1 fruit fly cellular context compared by ENCODE assay signal in genomic region chrX:13087333-13087828, dm6.
TF ChIP-seq lines count a peak whose summit lies in the region.

No protein-coding gene starts in this region.

TF ChIP-seq in whole organism, embryonic, 481 proteins besides CTCF, POLR2A, EP300 and RAD21 (continued from another document and continues in another):
- TF ChIP-seq CG7556 (GFP tag; optimal IDR thresholded peaks at IDR 0.05; lab: Kevin White, UChicago) (no peak), CG5180 (GFP tag; optimal IDR thresholded peaks at IDR 0.05; lab: Kevin White, UChicago) (no peak), CG7357 (GFP tag; IDR thresholded peaks at IDR 0.05; lab: Robert Waterston, UW) (no peak), Bteb2 (GFP tag; optimal IDR thresholded peaks at IDR 0.05; lab: Kevin White, UChicago) (no peak), Sox100B (GFP tag; optimal IDR thresholded peaks at IDR 0.05; lab: Kevin White, UChicago) (no peak), CG11695 (GFP tag; IDR thresholded peaks at IDR 0.05; lab: Robert Waterston, UW) (no peak), E2f1 (GFP tag; IDR thresholded peaks at IDR 0.05; lab: Robert Waterston, UW) (no peak), MBD-R2 (GFP tag; IDR thresholded peaks at IDR 0.05; lab: Robert Waterston, UW) (no peak; the same call in 1 of the 2 replicates), nerfin-2 (GFP tag; IDR thresholded peaks at IDR 0.05; lab: Robert Waterston, UW; ENCODE audit: partially characterized antibody) (no peak), exex (tag; optimal IDR thresholded peaks at IDR 0.05; lab: Kevin White, UChicago) (peak; percentile 55), CG2875 (GFP tag; optimal IDR thresholded peaks at IDR 0.05; lab: Kevin White, UChicago) (no peak), Xrp1 (GFP tag; IDR thresholded peaks at IDR 0.05; lab: Robert Waterston, UW) (no peak), nom (GFP tag; optimal IDR thresholded peaks at IDR 0.05; lab: Kevin White, UChicago) (no peak), CG7745 (tag; optimal IDR thresholded peaks at IDR 0.05; lab: Kevin White, UChicago) (no peak), CG3163 (GFP tag; optimal IDR thresholded peaks at IDR 0.05; lab: Kevin White, UChicago) (no peak), CG7928 (GFP tag; optimal IDR thresholded peaks at IDR 0.05; lab: Kevin White, UChicago) (no peak), Elba2 (GFP tag; optimal IDR thresholded peaks at IDR 0.05; lab: Kevin White, UChicago) (peak; percentile 91), CG31365 (tag; optimal IDR thresholded peaks at IDR 0.05; lab: Kevin White, UChicago) (no peak), ham (GFP tag; IDR thresholded peaks at IDR 0.05; lab: Robert Waterston, UW) (no peak), Gug (GFP tag; IDR thresholded peaks at IDR 0.05; lab: Robert Waterston, UW) (no peak), CG12155 (GFP tag; optimal IDR thresholded peaks at IDR 0.05; lab: Kevin White, UChicago) (no peak), Ptx1 (GFP tag; IDR thresholded peaks at IDR 0.05; lab: Robert Waterston, UW) (no peak), ttk (GFP tag; IDR thresholded peaks at IDR 0.05; lab: Robert Waterston, UW) (no peak), dmrt99B (tag; optimal IDR thresholded peaks at IDR 0.05; lab: Kevin White, UChicago) (no peak), Eip74EF (GFP tag; optimal IDR thresholded peaks at IDR 0.05; lab: Kevin White, UChicago) (peak in 1 of 2 experiments; percentile 67), CG15011 (GFP tag; optimal IDR thresholded peaks at IDR 0.05; lab: Kevin White, UChicago) (no peak), CG14014 (GFP tag; IDR thresholded peaks at IDR 0.05; lab: Robert Waterston, UW) (no peak), CG8924 (tag; optimal IDR thresholded peaks at IDR 0.05; lab: Kevin White, UChicago) (no peak), maf-S (GFP tag; optimal IDR thresholded peaks at IDR 0.05; lab: Kevin White, UChicago) (no peak), yki (optimal IDR thresholded peaks at IDR 0.05; lab: Kevin White, UChicago) (no peak), Hey (tag; optimal IDR thresholded peaks at IDR 0.05; lab: Kevin White, UChicago) (no peak), gt (GFP tag; IDR thresholded peaks at IDR 0.05; lab: Robert Waterston, UW) (no peak), sens (GFP tag; lab: Kevin White, UChicago) (no peak), CG32532 (GFP tag; IDR thresholded peaks at IDR 0.05; lab: Robert Waterston, UW) (peak; percentile 44; the same call in 1 of the 2 replicates), CG13775 (GFP tag; optimal IDR thresholded peaks at IDR 0.05; lab: Kevin White, UChicago) (no peak), CG9876 (GFP tag; optimal IDR thresholded peaks at IDR 0.05; lab: Kevin White, UChicago) (no peak), HLHmδ (GFP tag; optimal IDR thresholded peaks at IDR 0.05; lab: Kevin White, UChicago) (no peak), CG4707 (GFP tag; optimal IDR thresholded peaks at IDR 0.05; lab: Kevin White, UChicago) (peak; percentile 48), Mad (GFP tag; optimal IDR thresholded peaks at IDR 0.05; lab: Kevin White, UChicago) (no peak), zen (tag; optimal IDR thresholded peaks at IDR 0.05; lab: Kevin White, UChicago) (no peak), Dfd (GFP tag; optimal IDR thresholded peaks at IDR 0.05; lab: Kevin White, UChicago) (no peak), cg (GFP tag; optimal IDR thresholded peaks at IDR 0.05; lab: Kevin White, UChicago) (peak; percentile 50), CG1603 (tag; optimal IDR thresholded peaks at IDR 0.05; lab: Kevin White, UChicago) (no peak), insv (GFP tag; optimal IDR thresholded peaks at IDR 0.05; lab: Kevin White, UChicago) (peak in 1 of 2 experiments; percentile 7), CG13287 (GFP tag; IDR thresholded peaks at IDR 0.05; lab: Robert Waterston, UW; ENCODE audit: partially characterized antibody) (0 out of 2 replicates have a peak, but pooled peaks have one; percentile 9), CG17568 (GFP tag; optimal IDR thresholded peaks at IDR 0.05; lab: Kevin White, UChicago) (no peak), H2.0 (GFP tag; IDR thresholded peaks at IDR 0.05; lab: Robert Waterston, UW) (no peak), CG34422 (GFP tag; IDR thresholded peaks at IDR 0.05; lab: Robert Waterston, UW) (no peak), Sry-δ (GFP tag; optimal IDR thresholded peaks at IDR 0.05; lab: Kevin White, UChicago) (no peak), sd (tag; optimal IDR thresholded peaks at IDR 0.05; lab: Kevin White, UChicago) (peak; percentile 10), croc (GFP tag; conservative IDR thresholded peaks at IDR 0.05; lab: Robert Waterston, UW) (no peak), CG12769 (tag; optimal IDR thresholded peaks at IDR 0.05; lab: Kevin White, UChicago) (no peak), CG9817 (tag; optimal IDR thresholded peaks at IDR 0.05; lab: Kevin White, UChicago) (no peak), slp2 (GFP tag; optimal IDR thresholded peaks at IDR 0.05; lab: Kevin White, UChicago) (no peak), Spps (tag; optimal IDR thresholded peaks at IDR 0.05; lab: Kevin White, UChicago) (no peak), D19A (tag; optimal IDR thresholded peaks at IDR 0.05; lab: Kevin White, UChicago) (no peak), CG16863 (GFP tag; optimal IDR thresholded peaks at IDR 0.05; lab: Kevin White, UChicago) (no peak), Trl (optimal IDR thresholded peaks at IDR 0.05; lab: Kevin White, UChicago) (peak; percentile 48 to 83), Trl (GFP tag; optimal IDR thresholded peaks at IDR 0.05; lab: Kevin White, UChicago) (no peak), CG11723 (GFP tag; optimal IDR thresholded peaks at IDR 0.05; lab: Kevin White, UChicago) (no peak), CG18764 (GFP tag; optimal IDR thresholded peaks at IDR 0.05; lab: Kevin White, UChicago) (no peak), grau (tag; optimal IDR thresholded peaks at IDR 0.05; lab: Kevin White, UChicago) (no peak), Max (GFP tag; optimal IDR thresholded peaks at IDR 0.05; lab: Kevin White, UChicago) (no peak), CG12104 (GFP tag; optimal IDR thresholded peaks at IDR 0.05; lab: Kevin White, UChicago) (no peak), HLH4C (GFP tag; IDR thresholded peaks at IDR 0.05; lab: Robert Waterston, UW; ENCODE audit: partially characterized antibody) (no peak), MESR4 (GFP tag; optimal IDR thresholded peaks at IDR 0.05; lab: Kevin White, UChicago) (no peak), ap (GFP tag; IDR thresholded peaks at IDR 0.05; lab: Robert Waterston, UW) (no peak), crc (GFP tag; optimal IDR thresholded peaks at IDR 0.05; lab: Kevin White, UChicago) (no peak), fru (optimal IDR thresholded peaks at IDR 0.05; lab: Kevin White, UChicago) (no peak), toy (GFP tag; IDR thresholded peaks at IDR 0.05; lab: Robert Waterston, UW) (no peak), shn (GFP tag; optimal IDR thresholded peaks at IDR 0.05; lab: Kevin White, UChicago) (no peak), CG14667 (GFP tag; IDR thresholded peaks at IDR 0.05; lab: Robert Waterston, UW) (no peak), dmrt11E (tag; optimal IDR thresholded peaks at IDR 0.05; lab: Kevin White, UChicago) (no peak), inv (GFP tag; IDR thresholded peaks at IDR 0.05; lab: Robert Waterston, UW; ENCODE audit: partially characterized antibody) (no peak), CG2202 (tag; optimal IDR thresholded peaks at IDR 0.05; lab: Kevin White, UChicago) (no peak), Taf1 (GFP tag; IDR thresholded peaks at IDR 0.05; lab: Robert Waterston, UW) (no peak), gsb-n (tag; optimal IDR thresholded peaks at IDR 0.05; lab: Kevin White, UChicago) (no peak), sna (GFP tag; IDR thresholded peaks at IDR 0.05; lab: Robert Waterston, UW; ENCODE audit: partially characterized antibody) (no peak), CG33557 (GFP tag; optimal IDR thresholded peaks at IDR 0.05; lab: Kevin White, UChicago) (no peak), CG1647 (GFP tag; optimal IDR thresholded peaks at IDR 0.05; lab: Kevin White, UChicago) (no peak), Xbp1 (GFP tag; optimal IDR thresholded peaks at IDR 0.05; lab: Kevin White, UChicago) (no peak), crol (GFP tag; IDR thresholded peaks at IDR 0.05; lab: Robert Waterston, UW) (peak; percentile 70), CG15269 (tag; optimal IDR thresholded peaks at IDR 0.05; lab: Kevin White, UChicago) (no peak), ewg (GFP tag; optimal IDR thresholded peaks at IDR 0.05; lab: Kevin White, UChicago) (no peak), ash1 (GFP tag; optimal IDR thresholded peaks at IDR 0.05; lab: Kevin White, UChicago) (no peak), CG31224 (GFP tag; IDR thresholded peaks at IDR 0.05; lab: Robert Waterston, UW) (no peak), CG10321 (GFP tag; IDR thresholded peaks at IDR 0.05; lab: Robert Waterston, UW) (no peak), Fer3 (tag; optimal IDR thresholded peaks at IDR 0.05; lab: Kevin White, UChicago) (peak; percentile 18), hbn (GFP tag; IDR thresholded peaks at IDR 0.05; lab: Robert Waterston, UW; ENCODE audit: partially characterized antibody) (no peak), bowl (GFP tag; IDR thresholded peaks at IDR 0.05; lab: Robert Waterston, UW) (no peak), Neu2 (GFP tag; optimal IDR thresholded peaks at IDR 0.05; lab: Kevin White, UChicago; ENCODE audit: borderline replicate concordance) (no peak), CG1233 (GFP tag; optimal IDR thresholded peaks at IDR 0.05; lab: Kevin White, UChicago) (no peak), unpg (GFP tag; optimal IDR thresholded peaks at IDR 0.05; lab: Kevin White, UChicago) (no peak), sqz (GFP tag; optimal IDR thresholded peaks at IDR 0.05; lab: Kevin White, UChicago) (peak; percentile 93), Ets65A (GFP tag; lab: Kevin White, UChicago) (no peak), grn (GFP tag; optimal IDR thresholded peaks at IDR 0.05; lab: Kevin White, UChicago) (no peak), Dbx (GFP tag; IDR thresholded peaks at IDR 0.05; lab: Robert Waterston, UW) (0 out of 3 replicates have a peak, but pooled peaks have one; percentile 20), CG10654 (GFP tag; optimal IDR thresholded peaks at IDR 0.05; lab: Kevin White, UChicago) (no peak), CG2120 (GFP tag; optimal IDR thresholded peaks at IDR 0.05; lab: Kevin White, UChicago) (peak; percentile 45), Ets97D (GFP tag; optimal IDR thresholded peaks at IDR 0.05; lab: Kevin White, UChicago) (no peak), fd96Cb (tag; optimal IDR thresholded peaks at IDR 0.05; lab: Kevin White, UChicago) (no peak), sug (tag; optimal IDR thresholded peaks at IDR 0.05; lab: Kevin White, UChicago) (peak; percentile 13), vvl (GFP tag; IDR thresholded peaks at IDR 0.05; lab: Robert Waterston, UW) (no peak), CG10366 (GFP tag; IDR thresholded peaks at IDR 0.05; lab: Robert Waterston, UW) (no peak), Aef1 (GFP tag; IDR thresholded peaks at IDR 0.05; lab: Robert Waterston, UW) (peak; percentile 51; the same call in 2 of the 3 replicates), CG8290 (GFP tag; optimal IDR thresholded peaks at IDR 0.05; lab: Kevin White, UChicago) (no peak), CG8290 (tag; optimal IDR thresholded peaks at IDR 0.05; lab: Kevin White, UChicago) (no peak), row (GFP tag; IDR thresholded peaks at IDR 0.05; lab: Robert Waterston, UW) (no peak; the same call in 2 of the 3 replicates), abd-A (tag; optimal IDR thresholded peaks at IDR 0.05; lab: Kevin White, UChicago) (no peak), CG17385 (GFP tag; optimal IDR thresholded peaks at IDR 0.05; lab: Kevin White, UChicago) (peak; percentile 79), wor (GFP tag; IDR thresholded peaks at IDR 0.05; lab: Robert Waterston, UW) (no peak), Chrac-16 (GFP tag; optimal IDR thresholded peaks at IDR 0.05; lab: Kevin White, UChicago) (no peak), Hr51 (GFP tag; optimal IDR thresholded peaks at IDR 0.05; lab: Kevin White, UChicago) (no peak), run (tag; optimal IDR thresholded peaks at IDR 0.05; lab: Kevin White, UChicago) (no peak), CG30403 (GFP tag; optimal IDR thresholded peaks at IDR 0.05; lab: Kevin White, UChicago) (no peak), p53 (GFP tag; optimal IDR thresholded peaks at IDR 0.05; lab: Kevin White, UChicago) (no peak), Myb (GFP tag; optimal IDR thresholded peaks at IDR 0.05; lab: Kevin White, UChicago) (no peak), CG2678 (tag; optimal IDR thresholded peaks at IDR 0.05; lab: Kevin White, UChicago) (no peak), BEAF-32 (GFP tag; optimal IDR thresholded peaks at IDR 0.05; lab: Kevin White, UChicago) (no peak), TFAM (GFP tag; optimal IDR thresholded peaks at IDR 0.05; lab: Kevin White, UChicago) (no peak), gcm2 (GFP tag; optimal IDR thresholded peaks at IDR 0.05; lab: Kevin White, UChicago) (no peak), ab (GFP tag; optimal IDR thresholded peaks at IDR 0.05; lab: Kevin White, UChicago) (no peak), Nf-YC (tag; optimal IDR thresholded peaks at IDR 0.05; lab: Kevin White, UChicago) (peak; percentile 74), pfk (GFP tag; optimal IDR thresholded peaks at IDR 0.05; lab: Kevin White, UChicago) (no peak), ac (GFP tag; optimal IDR thresholded peaks at IDR 0.05; lab: Kevin White, UChicago) (no peak), psq (GFP tag; optimal IDR thresholded peaks at IDR 0.05; lab: Kevin White, UChicago) (peak; percentile 68), twi (tag; optimal IDR thresholded peaks at IDR 0.05; lab: Kevin White, UChicago) (no peak), zfh1 (GFP tag; IDR thresholded peaks at IDR 0.05; lab: Robert Waterston, UW) (no peak), CG31388 (GFP tag; optimal IDR thresholded peaks at IDR 0.05; lab: Kevin White, UChicago) (no peak), z (GFP tag; IDR thresholded peaks at IDR 0.05; lab: Robert Waterston, UW) (no peak), CG16813 (GFP tag; IDR thresholded peaks at IDR 0.05; lab: Robert Waterston, UW; ENCODE audit: partially characterized antibody) (no peak), Scr (GFP tag; IDR thresholded peaks at IDR 0.05; lab: Robert Waterston, UW; ENCODE audit: partially characterized antibody) (no peak), Med (GFP tag; lab: Kevin White, UChicago) (peak; percentile 76), CG42726 (GFP tag; IDR thresholded peaks at IDR 0.05; lab: Robert Waterston, UW; ENCODE audit: partially characterized antibody) (no peak), CG10274 (GFP tag; optimal IDR thresholded peaks at IDR 0.05; lab: Kevin White, UChicago) (no peak), CG2712 (tag; optimal IDR thresholded peaks at IDR 0.05; lab: Kevin White, UChicago) (no peak), CG8388 (GFP tag; optimal IDR thresholded peaks at IDR 0.05; lab: Kevin White, UChicago) (no peak), CG1602 (GFP tag; optimal IDR thresholded peaks at IDR 0.05; lab: Kevin White, UChicago) (no peak), Fer1 (GFP tag; optimal IDR thresholded peaks at IDR 0.05; lab: Kevin White, UChicago) (peak; percentile 24)
